Worm (Caenorhabditis elegans): ENCODE data around the gene hrde-1.

hrde-1 gene

ce11 chrIII:4223668-4224127, 47.7 kb upstream of the hrde-1 start (continued):
- peak in 1 of 2 experiments; percentile 21 for TF ChIP-seq let-607 (tag; optimal IDR thresholded peaks at IDR 0.05)
- no peak for TF ChIP-seq aptf-3 (GFP tag; IDR thresholded peaks at IDR 0.05)
- TF ChIP-seq snpc-1.1 (tag; optimal IDR thresholded peaks at IDR 0.05; ENCODE audit: insufficient read depth) = no peak
- TF ChIP-seq ccch-3 (GFP tag; optimal IDR thresholded peaks at IDR 0.05) = no peak
- TF ChIP-seq attf-5 (GFP tag; optimal IDR thresholded peaks at IDR 0.05) = peak; percentile 85
- no peak for TF ChIP-seq athp-1 (tag; optimal IDR thresholded peaks at IDR 0.05)
- TF ChIP-seq nhr-80 (tag; optimal IDR thresholded peaks at IDR 0.05) = peak; percentile 91
- TF ChIP-seq ama-1 (optimal IDR thresholded peaks at IDR 0.05) = no peak
- no peak for TF ChIP-seq ama-1 (GFP tag; optimal IDR thresholded peaks at IDR 0.05)
- TF ChIP-seq hlh-26 (GFP tag; conservative IDR thresholded peaks at IDR 0.05) = no peak
- peak; percentile 42 for TF ChIP-seq tbp1 (GFP tag; optimal IDR thresholded peaks at IDR 0.05)
- peak; percentile 77; the same call in 1 of the 2 replicates for TF ChIP-seq K11D2.4 (GFP tag; IDR thresholded peaks at IDR 0.05)
- peak; percentile 82 for TF ChIP-seq lin-40 (tag; optimal IDR thresholded peaks at IDR 0.05)
- TF ChIP-seq C06A6.2 (GFP tag; conservative IDR thresholded peaks at IDR 0.05) = 0 out of 2 replicates have a peak, but pooled peaks have one; percentile 38
- peak; percentile 1 for TF ChIP-seq ztf-18 (tag; optimal IDR thresholded peaks at IDR 0.05)
- 0 out of 2 replicates have a peak, but pooled peaks have one; percentile 18 for TF ChIP-seq attf-3 (GFP tag; conservative IDR thresholded peaks at IDR 0.05)
- TF ChIP-seq mcd-1 (GFP tag; IDR thresholded peaks at IDR 0.05) = 0 out of 2 replicates have a peak, but pooled peaks have one; percentile 21

- no peak for TF ChIP-seq zim-3 (tag; optimal IDR thresholded peaks at IDR 0.05)
- TF ChIP-seq T07F8.4 (tag; optimal IDR thresholded peaks at IDR 0.05) = no peak
- no peak for TF ChIP-seq sea-2 (GFP tag; IDR thresholded peaks at IDR 0.05)
- TF ChIP-seq madf-6 (GFP tag; IDR thresholded peaks at IDR 0.05) = no peak
- TF ChIP-seq lin-35 (GFP tag; optimal IDR thresholded peaks at IDR 0.05) = no peak
- no peak for TF ChIP-seq chd-7 (tag; optimal IDR thresholded peaks at IDR 0.05)
- no peak for TF ChIP-seq B0035.1 (tag; optimal IDR thresholded peaks at IDR 0.05)
- TF ChIP-seq ekl-4 (GFP tag; IDR thresholded peaks at IDR 0.05) = no peak
- no peak for TF ChIP-seq ceh-91 (GFP tag; IDR thresholded peaks at IDR 0.05)
- no peak for TF ChIP-seq ama-1 (optimal IDR thresholded peaks at IDR 0.05)
- no peak for TF ChIP-seq ama-1 (GFP tag; optimal IDR thresholded peaks at IDR 0.05)
- TF ChIP-seq aptf-2 (GFP tag; conservative IDR thresholded peaks at IDR 0.05) = no peak
- TF ChIP-seq rpc-1 (optimal IDR thresholded peaks at IDR 0.05) = no peak
- no peak for TF ChIP-seq rpc-1 (tag; optimal IDR thresholded peaks at IDR 0.05)
- no peak for TF ChIP-seq attf-6 (GFP tag; IDR thresholded peaks at IDR 0.05)
These were observed 45.6 kb upstream of the hrde-1 start for ce11 chrIII:4221527-4221926.

- TF ChIP-seq lin-26 (GFP tag; IDR thresholded peaks at IDR 0.05) (no peak), T26A5.8 (tag; optimal IDR thresholded peaks at IDR 0.05) (no peak), B0336.3 (GFP tag; IDR thresholded peaks at IDR 0.05) (no peak), madf-10 (tag; optimal IDR thresholded peaks at IDR 0.05) (no peak), pha-4 (tag; optimal IDR thresholded peaks at IDR 0.05) (no peak), F55B11.4 (tag; optimal IDR thresholded peaks at IDR 0.05; ENCODE audit: borderline replicate concordance, insufficient read depth) (no peak), T07F8.4 (tag; optimal IDR thresholded peaks at IDR 0.05) (no peak), ekl-4 (GFP tag; IDR thresholded peaks at IDR 0.05) (no peak), hlh-12 (tag; optimal IDR thresholded peaks at IDR 0.05) (no peak), aptf-3 (GFP tag; IDR thresholded peaks at IDR 0.05) (no peak), gei-17 (GFP tag; optimal IDR thresholded peaks at IDR 0.05) (no peak), xnd-1 (tag; optimal IDR thresholded peaks at IDR 0.05) (no peak)
These were observed 44.9 kb upstream of the hrde-1 start for ce11 chrIII:4220864-4221263.
